Worm (Caenorhabditis elegans) whole organism, young adult: Measurements from ENCODE around the gene ZK742.3.

ENCODE experiments used
- B0035.1 ChIP-seq: sonication (generic microtip); optimal IDR thresholded peaks from 2 replicates; lab custom pipeline; 2016; ENCODE audit warnings: missing genetic modification characterization, mild to moderate bottlenecking, missing compliant biosample characterization, missing genotype, missing genetic modification reagents
- C17E4.6 ChIP-seq: fragments of 200-800 bp; sonication (Bioruptor generic); IDR thresholded peaks from 2 replicates; pipeline ENCODE4 v1.3.6; 2022; ENCODE audit warnings: missing genetic modification reagents, missing genetic modification characterization, missing compliant biosample characterization
- D2030.7 ChIP-seq: fragments of 200-800 bp; sonication (Bioruptor generic); IDR thresholded peaks from 2 replicates; pipeline ENCODE4 v1.3.6; 2022; ENCODE audit warnings: missing genetic modification reagents, missing genetic modification characterization, missing compliant biosample characterization
- F37B4.10 ChIP-seq: fragments of 200-800 bp; sonication (Bioruptor generic); IDR thresholded peaks from 2 replicates; pipeline ENCODE4 v1.3.6; 2022; ENCODE audit warnings: missing genetic modification characterization, missing compliant biosample characterization
- F52B5.7 ChIP-seq: sonication (generic microtip); optimal IDR thresholded peaks from 2 replicates; lab custom pipeline; 2016; ENCODE audit warnings: mild to moderate bottlenecking, missing genetic modification characterization, missing compliant biosample characterization
- F55B11.4 ChIP-seq: sonication (generic microtip); optimal IDR thresholded peaks from 2 replicates; lab custom pipeline; 2016; ENCODE audit warnings: missing compliant biosample characterization, missing genetic modification characterization, borderline replicate concordance; ENCODE audit not compliant: insufficient read depth
- T07F8.4 ChIP-seq: sonication (generic microtip); optimal IDR thresholded peaks from 2 replicates; lab custom pipeline; 2016; ENCODE audit warnings: mild to moderate bottlenecking, missing genetic modification characterization, moderate library complexity, missing compliant biosample characterization
- T26A5.8 ChIP-seq: sonication (generic microtip); optimal IDR thresholded peaks from 2 replicates; lab custom pipeline; 2016; ENCODE audit warnings: missing genetic modification characterization, missing compliant biosample characterization
- Y53F4B.3 ChIP-seq: fragments of 200-800 bp; sonication (Bioruptor generic); IDR thresholded peaks from 2 replicates; pipeline ENCODE4 v1.3.6; 2022; ENCODE audit warnings: missing genetic modification reagents, missing genetic modification characterization, missing compliant biosample characterization
- Y53G8AR.9 ChIP-seq: fragments of 200-800 bp; sonication (Bioruptor generic); conservative IDR thresholded peaks from 2 replicates; pipeline ENCODE4 v1.3.6; 2022; ENCODE audit warnings: missing genetic modification reagents, missing genetic modification characterization, missing compliant biosample characterization
- ama-1 ChIP-seq, 3 experiments: fragments of 150-350 bp in 1 of 3; sonication (generic microtip) in 2 of 3; optimal IDR thresholded peaks; 2 replicates each; lab custom pipeline; 2014 to 2018; ENCODE audit warnings: missing biosample characterization in 2 of 3, missing genetic modification characterization in 2 of 3, missing genetic modification reagents in 2 of 3
- aptf-3 ChIP-seq: fragments of 200-800 bp; sonication (Bioruptor generic); IDR thresholded peaks from 2 replicates; pipeline ENCODE4 v1.3.6; 2022; ENCODE audit warnings: missing genetic modification characterization, missing compliant biosample characterization
- athp-1 ChIP-seq: sonication (generic microtip); optimal IDR thresholded peaks from 2 replicates; lab custom pipeline; 2017; ENCODE audit warnings: mild to moderate bottlenecking, missing genetic modification characterization, missing compliant biosample characterization
- attf-6 ChIP-seq: fragments of 200-800 bp; sonication (Bioruptor generic); IDR thresholded peaks from 2 replicates; pipeline ENCODE4 v1.3.6; 2022; ENCODE audit warnings: missing genetic modification reagents, missing genetic modification characterization, missing compliant biosample characterization
- cebp-2 ChIP-seq: fragments of 200-800 bp; sonication (Bioruptor generic); IDR thresholded peaks from 2 replicates; pipeline ENCODE4 v1.3.6; 2022; ENCODE audit warnings: missing genetic modification characterization, missing compliant biosample characterization
- ceh-58 ChIP-seq: fragments of 200-800 bp; sonication (Bioruptor generic); IDR thresholded peaks from 2 replicates; pipeline ENCODE4 v1.3.6; 2022; ENCODE audit warnings: missing genetic modification characterization, missing compliant biosample characterization
- ceh-91 ChIP-seq: fragments of 200-800 bp; sonication (Bioruptor generic); IDR thresholded peaks from 2 replicates; pipeline ENCODE4 v1.3.6; 2022; ENCODE audit warnings: missing genetic modification reagents, missing genetic modification characterization, missing compliant biosample characterization
- dox-1 ChIP-seq: fragments of 200-800 bp; sonication (Bioruptor generic); IDR thresholded peaks from 2 replicates; pipeline ENCODE4 v1.3.6; 2022; ENCODE audit warnings: missing genetic modification reagents, missing genetic modification characterization, missing compliant biosample characterization
- dpl-1 ChIP-seq: fragments of 150-350 bp; optimal IDR thresholded peaks from 2 replicates; lab custom pipeline; 2014; ENCODE audit warnings: missing biosample characterization, missing genetic modification reagents, missing genetic modification characterization
- him-1 ChIP-seq: sonication (generic microtip); optimal IDR thresholded peaks from 2 replicates; lab custom pipeline; 2016; ENCODE audit warnings: missing genotype, missing genetic modification reagents, missing genetic modification characterization, missing compliant biosample characterization
- hrde-1 ChIP-seq: sonication (generic microtip); optimal IDR thresholded peaks from 2 replicates; lab custom pipeline; 2016; ENCODE audit warnings: missing genetic modification characterization, mild to moderate bottlenecking, missing compliant biosample characterization, moderate library complexity, missing genotype, missing genetic modification reagents, borderline replicate concordance
- hsf-1 ChIP-seq: fragments of 200-800 bp; sonication (Bioruptor generic); IDR thresholded peaks from 2 replicates; pipeline ENCODE4 v1.3.6; 2022; ENCODE audit warnings: missing genetic modification reagents, missing genetic modification characterization, missing compliant biosample characterization
- lsl-1 ChIP-seq: fragments of 200-800 bp; sonication (Bioruptor generic); optimal IDR thresholded peaks from 2 replicates; lab custom pipeline; 2018; ENCODE audit warnings: mild to moderate bottlenecking, missing genetic modification characterization, moderate library complexity, missing compliant biosample characterization
- lsy-27 ChIP-seq: sonication (generic microtip); optimal IDR thresholded peaks from 2 replicates; lab custom pipeline; 2017; ENCODE audit warnings: missing genetic modification characterization, mild to moderate bottlenecking, missing compliant biosample characterization, antibody characterized with exemption, missing genotype, borderline replicate concordance; ENCODE audit not compliant: insufficient read depth
- madf-6 ChIP-seq: fragments of 200-800 bp; sonication (Bioruptor generic); IDR thresholded peaks from 2 replicates; pipeline ENCODE4 v1.3.6; 2022; ENCODE audit warnings: missing genetic modification reagents, missing genetic modification characterization, missing compliant biosample characterization
- mcd-1 ChIP-seq: fragments of 200-800 bp; sonication (Bioruptor generic); IDR thresholded peaks from 2 replicates; pipeline ENCODE4 v1.3.6; 2022; ENCODE audit warnings: missing genetic modification reagents, missing genetic modification characterization, missing compliant biosample characterization
- mxl-1 ChIP-seq: sonication (generic microtip); optimal IDR thresholded peaks from 2 replicates; lab custom pipeline; 2016; ENCODE audit warnings: missing genetic modification characterization, missing compliant biosample characterization
- nhr-179 ChIP-seq: sonication (generic microtip); optimal IDR thresholded peaks from 2 replicates; lab custom pipeline; 2016; ENCODE audit warnings: mild to moderate bottlenecking, missing genetic modification characterization, missing compliant biosample characterization
- nhr-90 ChIP-seq: sonication (generic microtip); optimal IDR thresholded peaks from 2 replicates; lab custom pipeline; 2016; ENCODE audit warnings: missing genotype, mild to moderate bottlenecking, missing genetic modification characterization, missing compliant biosample characterization
- pha-4 ChIP-seq: fragments of 150-350 bp; sonication (generic microtip); optimal IDR thresholded peaks from 2 replicates; lab custom pipeline; 2014; ENCODE audit warnings: missing biosample characterization, missing genetic modification reagents, missing genetic modification characterization
- rcor-1 ChIP-seq: fragments of 200-800 bp; sonication (Bioruptor generic); IDR thresholded peaks from 2 replicates; pipeline ENCODE4 v1.3.6; 2022; ENCODE audit warnings: missing genetic modification reagents, missing genetic modification characterization, missing compliant biosample characterization
- repo-1 ChIP-seq: sonication (generic microtip); optimal IDR thresholded peaks from 2 replicates; lab custom pipeline; 2017; ENCODE audit warnings: mild to moderate bottlenecking, missing genetic modification characterization, missing compliant biosample characterization
- sdz-38 ChIP-seq: sonication (generic microtip); optimal IDR thresholded peaks from 2 replicates; lab custom pipeline; 2016; ENCODE audit warnings: missing genotype, missing genetic modification characterization, missing compliant biosample characterization
- sea-2 ChIP-seq: fragments of 200-800 bp; sonication (Bioruptor generic); IDR thresholded peaks from 2 replicates; pipeline ENCODE4 v1.3.6; 2022; ENCODE audit warnings: missing genetic modification characterization, missing compliant biosample characterization
- snpc-1.1 ChIP-seq: sonication (generic microtip); optimal IDR thresholded peaks from 2 replicates; lab custom pipeline; 2017; ENCODE audit warnings: missing genetic modification characterization, mild to moderate bottlenecking, missing compliant biosample characterization, antibody characterized with exemption, moderate library complexity, missing genotype, missing genetic modification reagents; ENCODE audit not compliant: insufficient read depth
- snpc-1.3 ChIP-seq: sonication (generic microtip); optimal IDR thresholded peaks from 2 replicates; lab custom pipeline; 2017; ENCODE audit warnings: missing genetic modification characterization, mild to moderate bottlenecking, missing compliant biosample characterization, antibody characterized with exemption, moderate library complexity, missing genotype, missing genetic modification reagents; ENCODE audit not compliant: insufficient read depth
- snpc-4 ChIP-seq, 5 experiments: fragments of 150-350 bp in 1 of 5; sonication (generic microtip) in 4 of 5; optimal IDR thresholded peaks; 2 replicates each; lab custom pipeline; 2014 to 2018; ENCODE audit warnings: missing genetic modification characterization in 5 of 5, missing biosample characterization in 3 of 5, antibody characterized with exemption in 2 of 5, mild to moderate bottlenecking in 2 of 5, missing compliant biosample characterization in 2 of 5, missing genotype in 2 of 5, moderate library complexity in 2 of 5, missing genetic modification reagents in 1 of 5
- tbp1 ChIP-seq: fragments of 200-800 bp; sonication (Bioruptor generic); optimal IDR thresholded peaks from 2 replicates; lab custom pipeline; 2018; ENCODE audit warnings: mild to moderate bottlenecking, missing genetic modification characterization, missing compliant biosample characterization
- unc-62 ChIP-seq: fragments of 150-350 bp; optimal IDR thresholded peaks from 2 replicates; lab custom pipeline; 2014; ENCODE audit warnings: missing biosample characterization, missing genetic modification reagents, missing genetic modification characterization
- zfh-2 ChIP-seq: fragments of 200-800 bp; sonication (Bioruptor generic); conservative IDR thresholded peaks from 2 replicates; pipeline ENCODE4 v1.3.6; 2022; ENCODE audit warnings: missing genetic modification reagents, missing genetic modification characterization, missing compliant biosample characterization
- ztf-26 ChIP-seq: sonication (generic microtip); optimal IDR thresholded peaks from 2 replicates; lab custom pipeline; 2017; ENCODE audit warnings: missing genetic modification characterization, missing compliant biosample characterization
- ztf-28 ChIP-seq: fragments of 200-800 bp; sonication (Bioruptor generic); IDR thresholded peaks from 2 replicates; pipeline ENCODE4 v1.3.6; 2022; ENCODE audit warnings: missing genetic modification reagents, missing genetic modification characterization, missing compliant biosample characterization
- ztf-6 ChIP-seq: fragments of 200-800 bp; sonication (Bioruptor generic); IDR thresholded peaks from 2 replicates; pipeline ENCODE4 v1.3.6; 2022; ENCODE audit warnings: missing genetic modification reagents, missing genetic modification characterization, missing compliant biosample characterization

ZK742.3 gene

DNA sequence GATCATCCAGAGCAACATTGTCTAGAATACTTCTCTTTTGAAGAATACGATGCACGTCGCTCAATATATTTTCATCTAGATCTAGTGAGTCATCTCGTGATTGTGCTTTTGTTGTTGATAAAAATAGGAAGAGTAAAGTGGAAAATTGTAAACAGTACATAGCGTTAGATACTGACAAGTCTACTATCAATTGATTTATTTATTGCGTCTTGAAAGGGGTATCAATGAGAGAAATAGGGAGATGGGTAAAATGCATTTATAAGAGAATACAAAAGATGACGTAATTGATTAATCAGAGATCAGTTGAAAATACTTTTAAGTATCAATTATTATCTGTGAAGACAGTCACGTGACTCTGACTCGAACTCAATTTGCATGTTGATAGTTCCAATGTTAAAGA, 27.2 kb upstream of the ZK742.3 start, which contains the start of gene txt-5:
txt-5 (minus strand) TSS at position 224 of the 400 bp plus-strand sequence.
- TF ChIP-seq snpc-4 (GFP tag; optimal IDR thresholded peaks at IDR 0.05; lab: Kevin White, UChicago) = no peak
- no peak for TF ChIP-seq snpc-4 (tag; optimal IDR thresholded peaks at IDR 0.05; lab: Kevin White, UChicago)
- no peak for TF ChIP-seq snpc-1.1 (tag; lab: Kevin White, UChicago)
- no peak for TF ChIP-seq sdz-38 (tag; lab: Kevin White, UChicago)
- TF ChIP-seq lsy-27 (tag; lab: Kevin White, UChicago) = no peak
- TF ChIP-seq T07F8.4 = no peak
- TF ChIP-seq ztf-6 (GFP tag; lab: Robert Waterston, UW) = no peak
- TF ChIP-seq nhr-90 = no peak

DNA sequence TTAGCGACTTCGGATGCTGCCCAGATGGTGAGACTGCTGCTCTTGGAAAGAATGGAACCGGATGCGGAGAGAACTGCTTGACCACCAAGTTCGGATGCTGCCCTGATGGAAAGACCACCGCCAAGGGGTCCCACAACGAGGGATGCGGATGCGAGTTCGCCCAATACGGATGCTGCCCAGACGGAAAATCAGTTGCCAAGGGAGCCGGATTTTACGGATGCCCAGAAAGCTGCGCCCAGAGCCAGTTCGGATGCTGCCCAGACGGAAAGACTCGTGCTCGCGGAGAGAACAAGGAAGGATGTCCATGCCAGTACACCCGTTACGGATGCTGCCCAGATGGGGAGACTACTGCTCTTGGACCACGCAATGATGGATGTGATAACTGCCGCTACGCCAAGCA, 21.2 kb upstream of the ZK742.3 start:
- 0 out of 2 replicates have a peak, but pooled peaks have one; percentile 29 for TF ChIP-seq F37B4.10 (GFP tag; lab: Robert Waterston, UW)
- no peak for TF ChIP-seq sea-2
- TF ChIP-seq T26A5.8 (tag; lab: Kevin White, UChicago) = no peak
- TF ChIP-seq zfh-2 = peak; percentile 84
- no peak for TF ChIP-seq unc-62 (GFP tag; lab: Kevin White, UChicago)
- 0 out of 2 replicates have a peak, but pooled peaks have one; percentile 24 for TF ChIP-seq dox-1 (GFP tag; lab: Robert Waterston, UW)
- TF ChIP-seq ztf-28 (GFP tag; lab: Robert Waterston, UW) = 0 out of 2 replicates have a peak, but pooled peaks have one; percentile 19

DNA sequence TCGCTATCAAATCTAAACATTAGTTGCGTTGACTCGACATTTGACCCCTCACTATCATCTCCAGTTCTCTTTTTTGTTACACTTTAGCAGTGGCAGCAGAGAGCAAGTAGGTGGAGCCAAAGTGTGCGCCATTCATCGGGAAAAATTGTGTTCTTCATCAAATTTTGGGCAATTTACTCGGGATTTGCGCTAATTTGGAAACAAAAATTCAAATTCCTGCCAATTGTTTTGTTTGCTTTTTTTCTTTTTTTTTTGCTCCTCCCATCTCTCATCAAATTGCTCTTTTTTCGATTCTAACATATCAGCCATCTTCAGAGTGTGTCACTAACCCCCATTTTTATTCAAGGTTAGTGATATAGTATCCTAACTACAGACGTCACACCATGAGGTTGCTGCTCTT, 17.2 kb upstream of the ZK742.3 start, which contains the start of gene mig-6:
mig-6 (plus strand) TSS at position 301 of the 400 bp plus-strand sequence.
- TF ChIP-seq ceh-91 (no peak), pha-4 (tag; lab: Kevin White, UChicago) (no peak), rcor-1 (GFP tag; lab: Robert Waterston, UW) (no peak), C17E4.6 (no peak), mxl-1 (tag; lab: Kevin White, UChicago) (no peak), F55B11.4 (tag; lab: Kevin White, UChicago) (no peak), attf-6 (GFP tag; lab: Robert Waterston, UW) (no peak), aptf-3 (GFP tag; lab: Robert Waterston, UW) (no peak), athp-1 (tag; lab: Kevin White, UChicago) (no peak), ceh-58 (no peak), ama-1 (optimal IDR thresholded peaks at IDR 0.05; lab: Kevin White, UChicago) (no peak), ama-1 (GFP tag; optimal IDR thresholded peaks at IDR 0.05; lab: Kevin White, UChicago) (no peak), nhr-179 (tag; lab: Kevin White, UChicago) (no peak), F52B5.7 (tag; lab: Kevin White, UChicago) (no peak)

DNA sequence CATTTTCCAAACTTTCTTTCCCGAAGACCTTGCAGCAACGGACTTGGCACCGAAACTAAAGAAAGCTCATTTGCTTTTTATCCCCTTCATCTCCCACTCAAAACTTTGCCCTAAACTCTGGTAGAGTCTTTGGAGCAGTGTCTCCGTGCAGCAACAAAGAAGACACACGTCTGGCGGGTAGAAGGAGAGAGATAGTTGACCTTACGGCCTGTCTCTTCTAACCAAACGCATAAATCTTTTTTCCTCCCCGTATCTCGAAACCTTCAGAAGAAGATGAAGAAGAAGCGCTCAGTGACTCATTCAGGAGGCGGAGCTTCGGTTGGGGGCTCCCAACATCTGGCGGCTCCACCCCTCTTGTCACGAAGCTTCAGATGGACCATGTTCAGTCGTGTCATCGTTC, 16.6 kb upstream of the ZK742.3 start:
- TF ChIP-seq ztf-6 (GFP tag; lab: Robert Waterston, UW) = no peak
- TF ChIP-seq ztf-26 = no peak
- no peak for TF ChIP-seq hsf-1 (GFP tag; lab: Robert Waterston, UW)
- no peak for TF ChIP-seq dox-1 (GFP tag; lab: Robert Waterston, UW)
- no peak for TF ChIP-seq repo-1
- no peak for TF ChIP-seq snpc-1.3
- TF ChIP-seq Y53G8AR.9 (GFP tag; lab: Robert Waterston, UW) = no peak

DNA sequence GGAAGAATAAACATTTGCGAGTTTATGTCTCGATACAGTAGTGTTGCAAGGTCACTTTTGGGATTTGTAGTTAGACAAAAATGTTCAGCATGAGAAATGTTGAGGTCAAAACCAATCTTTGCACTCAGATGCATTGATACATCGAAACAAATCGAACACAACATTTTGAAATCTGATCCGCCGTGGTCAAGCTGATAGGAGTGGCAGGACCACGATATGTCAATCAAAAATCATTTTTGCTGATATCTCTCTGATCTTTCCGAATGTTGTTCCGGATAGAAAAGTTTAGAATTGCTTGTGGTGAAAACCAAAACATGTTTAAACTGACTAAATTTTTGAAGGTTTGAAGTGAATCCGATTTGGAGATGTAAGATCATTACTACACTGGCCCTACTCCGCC, 16.1 kb upstream of the ZK742.3 start:
- TF ChIP-seq hrde-1 = no peak
- no peak for TF ChIP-seq T07F8.4
- no peak for TF ChIP-seq lsl-1
- no peak for TF ChIP-seq pha-4 (tag; lab: Kevin White, UChicago)
- TF ChIP-seq cebp-2 (GFP tag; lab: Robert Waterston, UW) = no peak
- TF ChIP-seq him-1 = no peak
- no peak for TF ChIP-seq tbp1 (GFP tag; lab: Kevin White, UChicago)
- no peak for TF ChIP-seq D2030.7 (GFP tag; lab: Robert Waterston, UW)
- no peak for TF ChIP-seq mcd-1 (GFP tag; lab: Robert Waterston, UW)
- TF ChIP-seq B0035.1 = no peak
- no peak for TF ChIP-seq dpl-1 (GFP tag; lab: Kevin White, UChicago)
- TF ChIP-seq madf-6 (GFP tag; lab: Robert Waterston, UW) = no peak
- TF ChIP-seq Y53F4B.3 = no peak
